Worm (Caenorhabditis elegans): ENCODE results near the gene tbx-8.

Gene tbx-8

DNA sequence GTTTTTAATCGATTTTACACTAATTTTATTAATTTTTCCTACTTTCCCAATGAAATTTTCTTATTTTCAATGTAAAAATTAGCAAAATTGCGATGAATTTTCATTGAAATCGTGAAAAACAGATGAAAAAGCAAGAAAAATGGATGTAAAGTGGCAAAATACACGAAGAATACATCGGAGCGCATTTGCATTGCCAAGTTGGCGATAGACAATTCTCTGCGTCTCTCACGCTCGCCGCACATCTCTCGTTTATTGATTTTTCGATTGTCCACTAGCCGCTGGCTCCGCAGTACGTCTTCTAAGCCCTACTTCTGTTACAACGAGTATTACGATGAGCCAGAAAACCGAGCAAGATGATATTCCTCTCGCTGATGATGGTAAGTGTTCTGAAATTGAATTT lies 28.4 kb upstream of the tbx-8 start, which contains the start of gene unc-69:
unc-69 (plus strand) TSS at position 185 of the 400 bp plus-strand sequence.
- TF ChIP-seq F44E2.7 (GFP tag; IDR thresholded peaks at IDR 0.05) (no peak), ama-1 (optimal IDR thresholded peaks at IDR 0.05) (no peak), pha-4 (GFP tag; IDR thresholded peaks at IDR 0.05) (no peak), pha-4 (tag; optimal IDR thresholded peaks at IDR 0.05) (peak; percentile 7), mdt-29 (GFP tag; IDR thresholded peaks at IDR 0.05) (no peak), dve-1 (tag; optimal IDR thresholded peaks at IDR 0.05; ENCODE audit: insufficient read depth) (no peak), T26A8.4 (GFP tag; IDR thresholded peaks at IDR 0.05) (no peak), daf-19 (GFP tag; conservative IDR thresholded peaks at IDR 0.05) (no peak), nhr-11 (tag; optimal IDR thresholded peaks at IDR 0.05) (no peak), aha-1 (tag) (no peak), lin-15B (tag; optimal IDR thresholded peaks at IDR 0.05) (no peak), Y48G9A.11 (GFP tag; IDR thresholded peaks at IDR 0.05) (no peak), fkh-10 (GFP tag; optimal IDR thresholded peaks at IDR 0.05) (no peak), daf-16 (GFP tag; optimal IDR thresholded peaks at IDR 0.05) (no peak), daf-16 (tag; optimal IDR thresholded peaks at IDR 0.05) (peak; percentile 40), dmd-8 (GFP tag; IDR thresholded peaks at IDR 0.05) (no peak), ztf-11 (tag; optimal IDR thresholded peaks at IDR 0.05) (no peak), zip-11 (GFP tag; IDR thresholded peaks at IDR 0.05) (no peak), mxl-3 (GFP tag; optimal IDR thresholded peaks at IDR 0.05) (no peak), zfp-2 (tag; optimal IDR thresholded peaks at IDR 0.05) (no peak), nhr-25 (tag; optimal IDR thresholded peaks at IDR 0.05; ENCODE audit: borderline replicate concordance, insufficient read depth) (no peak), ZK546.5 (tag; optimal IDR thresholded peaks at IDR 0.05) (no peak), unc-130 (GFP tag; optimal IDR thresholded peaks at IDR 0.05) (no peak), lin-13 (GFP tag; optimal IDR thresholded peaks at IDR 0.05) (peak; percentile 45), lin-38 (GFP tag; IDR thresholded peaks at IDR 0.05) (peak; percentile 93), hlh-30 (tag; optimal IDR thresholded peaks at IDR 0.05; ENCODE audit: insufficient read depth) (peak; percentile 61), zfp-3 (GFP tag; conservative IDR thresholded peaks at IDR 0.05) (no peak), F26F4.8 (GFP tag; conservative IDR thresholded peaks at IDR 0.05) (no peak), Y75B8A.6 (GFP tag; IDR thresholded peaks at IDR 0.05) (no peak), F37D6.2 (tag; optimal IDR thresholded peaks at IDR 0.05) (peak; percentile 26), nhr-237 (tag; optimal IDR thresholded peaks at IDR 0.05) (no peak), mep-1 (tag; optimal IDR thresholded peaks at IDR 0.05) (peak; percentile 29), vab-7 (GFP tag; IDR thresholded peaks at IDR 0.05) (no peak), T20F7.1 (GFP tag; optimal IDR thresholded peaks at IDR 0.05) (no peak), daf-8 (GFP tag; IDR thresholded peaks at IDR 0.05) (no peak), ceh-62 (tag; optimal IDR thresholded peaks at IDR 0.05) (no peak), Y105C5A.15 (GFP tag; IDR thresholded peaks at IDR 0.05) (no peak), zag-1 (tag; optimal IDR thresholded peaks at IDR 0.05) (no peak), nhr-77 (tag; optimal IDR thresholded peaks at IDR 0.05) (no peak), ctbp-1 (GFP tag; IDR thresholded peaks at IDR 0.05) (no peak), pqm-1 (tag; optimal IDR thresholded peaks at IDR 0.05) (no peak), ceh-32 (tag; optimal IDR thresholded peaks at IDR 0.05; ENCODE audit: poor library complexity) (no peak), madf-5 (GFP tag; IDR thresholded peaks at IDR 0.05) (no peak), saeg-2 (GFP tag; IDR thresholded peaks at IDR 0.05) (no peak), hmg-1.1 (GFP tag; IDR thresholded peaks at IDR 0.05) (peak; percentile 70), unc-62 (GFP tag; optimal IDR thresholded peaks at IDR 0.05 in 1 of 2) (no peak), unc-62 (tag; optimal IDR thresholded peaks at IDR 0.05) (no peak), nhr-76 (tag; optimal IDR thresholded peaks at IDR 0.05) (no peak), snpc-4 (tag; optimal IDR thresholded peaks at IDR 0.05) (no peak), lin-1 (GFP tag; IDR thresholded peaks at IDR 0.05) (no peak), lir-3 (tag; optimal IDR thresholded peaks at IDR 0.05) (no peak), aly-2 (tag; optimal IDR thresholded peaks at IDR 0.05) (no peak), lsy-2 (tag; optimal IDR thresholded peaks at IDR 0.05) (peak in 1 of 2 experiments; percentile 79), dmd-9 (GFP tag; IDR thresholded peaks at IDR 0.05) (no peak)

All from whole organism, L4 larva.